Worm (Caenorhabditis elegans) whole organism, dauer: ENCODE data around the gene srw-115.
"Not testable (repeated sequence)": the region's sequence is repeated elsewhere in the genome, so short reads cannot be mapped to it uniquely, and the experiment has no call there.

Experiments used
- unc-62 ChIP-seq: sonication (generic microtip); optimal IDR thresholded peaks from 2 replicates; lab custom pipeline; 2017; ENCODE audit warnings: missing biosample characterization, missing genetic modification reagents, missing genetic modification characterization

Gene srw-115

DNA sequence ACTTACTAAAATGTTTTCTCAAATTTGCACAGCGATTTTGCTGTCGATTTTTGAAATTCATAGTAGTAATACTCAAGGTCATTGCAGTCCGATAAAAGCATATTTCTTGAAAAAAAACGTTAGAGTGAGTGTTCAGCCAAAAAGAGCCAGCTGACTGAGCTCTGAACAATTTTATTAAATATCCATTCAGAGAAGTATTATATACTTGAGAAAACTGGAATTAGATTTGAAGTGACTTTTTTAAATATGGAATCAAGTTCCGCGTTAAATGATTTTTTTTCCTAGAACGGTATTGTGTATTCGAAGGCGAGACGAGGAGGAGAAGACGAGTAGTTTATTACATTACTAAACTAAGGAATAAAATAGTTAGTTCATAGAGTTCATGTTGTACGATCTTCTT lies 2.2 kb downstream of the srw-115 start, which contains the start of gene srw-121:
TSS of gene srw-121 (minus strand) at position 101 of the 400 bp plus-strand sequence.
- TF ChIP-seq unc-62 = no peak

DNA sequence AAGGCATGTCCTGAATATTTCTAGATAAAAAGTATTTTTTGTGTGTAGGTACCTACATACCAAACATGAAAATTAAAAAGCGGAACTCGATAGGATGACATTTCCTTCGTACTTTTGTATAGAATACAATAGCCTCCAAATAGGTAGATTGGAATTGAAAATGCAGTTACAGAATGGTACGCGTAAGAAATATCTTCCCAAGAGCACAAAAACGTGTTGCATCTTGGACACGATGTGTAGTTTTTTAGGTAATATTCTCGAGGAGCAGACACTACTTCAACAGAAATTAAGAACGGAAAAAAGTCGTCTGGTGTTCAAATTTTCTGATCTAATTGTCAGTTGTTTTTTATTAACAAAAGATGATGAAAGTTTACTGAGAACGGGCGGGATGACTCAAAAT lies 6.3 kb downstream of the srw-115 start, which contains the start of gene srh-85:
TSS of gene srh-85 (minus strand) at position 101 of the 400 bp plus-strand sequence.
- TF ChIP-seq unc-62 = no peak

DNA sequence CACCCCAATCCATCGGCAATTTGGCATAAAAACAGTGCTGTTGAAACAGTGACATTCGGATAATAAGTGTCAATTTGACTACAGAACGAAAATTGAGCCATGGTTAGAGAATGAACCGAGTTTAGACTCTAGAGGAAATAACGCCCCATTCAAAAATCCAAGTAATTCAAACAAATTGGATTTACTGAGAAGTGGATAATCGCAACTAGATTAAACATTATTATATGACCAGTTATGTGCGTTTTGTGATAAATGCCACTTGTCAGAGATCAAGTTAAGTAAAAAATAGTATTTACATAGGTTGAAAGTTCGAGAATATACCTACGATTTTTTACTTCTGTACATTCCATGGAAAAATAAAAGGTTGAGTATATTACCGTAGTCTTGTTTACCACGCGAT lies 8.4 kb downstream of the srw-115 start, which contains the start of gene srw-139:
TSS of gene srw-139 (minus strand) at position 101 of the 400 bp plus-strand sequence.
- no peak for TF ChIP-seq unc-62

DNA sequence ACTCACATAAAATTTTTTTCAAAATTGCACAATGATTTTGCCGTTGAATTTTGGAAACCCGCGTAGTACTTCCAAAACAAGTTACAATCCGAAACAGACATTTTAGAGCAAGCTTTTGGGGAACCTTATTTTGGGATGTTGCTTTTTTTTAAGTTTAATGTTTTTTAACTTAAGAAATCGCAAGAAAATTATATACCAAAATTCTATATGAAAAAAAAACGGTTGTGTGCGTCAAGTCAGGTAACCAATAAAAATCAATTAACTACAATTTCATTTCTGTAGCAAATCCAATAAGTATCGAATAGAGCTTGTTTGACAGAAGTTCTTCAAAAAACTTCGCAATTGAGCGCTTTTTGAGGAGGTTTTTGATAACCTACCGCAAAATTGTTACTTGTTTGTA lies 10.4 kb downstream of the srw-115 start, which contains the start of gene srw-117:
TSS of gene srw-117 (minus strand) at position 101 of the 400 bp plus-strand sequence.
- TF ChIP-seq unc-62 = no peak

DNA sequence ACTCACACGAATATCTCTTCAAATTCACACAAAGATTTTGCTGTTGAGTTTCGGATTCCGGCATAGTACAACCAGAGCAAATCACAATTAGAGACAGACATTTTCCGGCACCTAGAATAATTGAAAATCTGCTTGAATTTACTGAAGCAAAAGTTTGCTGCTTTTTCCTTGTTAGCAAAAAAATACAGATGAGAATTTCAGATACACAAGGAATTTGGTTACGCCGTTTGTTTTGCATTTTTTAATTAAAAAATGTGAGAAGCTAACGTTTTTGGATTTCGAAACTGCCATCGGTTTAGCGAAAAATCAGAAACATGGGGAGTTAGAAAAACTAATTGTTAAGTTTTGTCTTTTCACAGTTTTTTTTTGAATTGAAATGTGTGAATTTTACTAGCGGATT lies 13.7 kb downstream of the srw-115 start, which contains the start of gene srw-118:
TSS of gene srw-118 (minus strand) at position 101 of the 400 bp plus-strand sequence.
- TF ChIP-seq unc-62 = no peak

DNA sequence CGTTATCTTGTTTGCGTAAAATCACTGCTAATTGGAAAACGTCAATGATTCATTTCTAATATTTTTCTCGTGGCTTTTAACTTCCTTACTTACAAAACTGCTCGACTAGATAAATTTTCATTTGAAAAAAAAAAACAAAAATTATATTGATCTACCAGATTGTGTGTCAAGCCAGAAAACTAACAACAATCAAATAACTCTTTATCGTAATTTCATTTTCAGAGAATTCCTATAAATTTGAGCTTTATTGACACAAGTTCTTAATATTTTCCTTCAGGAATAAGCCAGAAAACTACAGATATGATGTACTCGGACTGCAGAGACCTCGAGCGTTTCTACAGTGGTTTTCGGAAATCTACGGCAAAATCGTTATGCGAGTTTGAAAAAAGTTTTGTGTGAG lies 17.4 kb downstream of the srw-115 start, which contains the start of gene srw-124:
TSS of gene srw-124 (plus strand) at position 301 of the 400 bp plus-strand sequence.
- TF ChIP-seq unc-62 = no peak

DNA sequence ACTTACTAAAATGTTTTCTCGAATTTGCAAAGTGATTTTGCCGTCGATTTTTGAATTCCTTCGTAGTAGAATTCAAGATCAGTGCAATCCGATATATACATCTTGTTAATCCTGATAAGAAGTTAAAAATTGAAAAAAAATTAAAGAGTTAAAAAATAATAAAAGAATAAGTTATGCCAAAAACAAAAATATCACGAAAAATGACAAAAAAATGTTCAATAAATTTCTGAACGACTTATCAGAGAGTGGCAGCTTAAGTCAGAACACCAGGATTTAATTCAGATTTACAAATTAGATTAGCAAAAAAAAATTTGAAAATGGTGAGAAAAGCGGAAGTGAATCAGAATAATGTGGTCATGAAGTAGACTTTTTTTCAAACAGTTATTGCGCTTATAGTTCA lies 18.4 kb downstream of the srw-115 start, which contains the start of gene srw-123:
TSS of gene srw-123 (minus strand) at position 101 of the 400 bp plus-strand sequence.
- not testable (repeated sequence) for TF ChIP-seq unc-62

DNA sequence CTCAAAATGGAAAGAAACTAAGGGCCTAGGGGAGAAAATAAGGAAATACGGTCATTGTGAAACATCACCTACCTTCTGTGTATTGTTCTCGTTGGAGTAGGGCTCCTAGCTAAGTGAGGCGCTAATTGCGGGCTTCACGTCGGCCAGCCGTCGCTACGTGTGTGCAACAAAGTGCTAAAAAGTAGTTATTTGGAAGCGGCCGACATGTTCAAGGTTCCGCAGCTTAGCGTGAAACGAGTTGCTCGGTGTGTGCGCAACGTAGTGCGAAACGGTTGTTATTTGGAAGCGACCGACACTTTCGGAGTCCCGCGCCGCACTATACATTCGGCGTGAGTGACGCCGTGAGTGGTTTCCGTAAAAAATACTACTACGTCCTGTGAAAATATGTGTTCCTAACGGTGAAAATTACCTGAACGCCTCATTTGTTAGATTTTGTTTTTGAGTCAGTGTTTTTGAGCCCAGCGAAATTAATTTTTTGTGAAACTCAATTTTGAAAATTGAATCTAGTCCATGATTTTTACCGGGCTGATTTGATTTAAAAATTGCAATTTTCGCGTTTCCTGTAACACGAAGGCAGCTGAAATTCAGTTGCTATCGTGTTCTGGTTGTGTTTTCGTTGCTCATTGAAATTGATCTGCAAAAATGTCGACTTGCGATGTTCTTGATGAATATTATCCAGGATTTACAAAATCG lies 22.3 kb downstream of the srw-115 start, which contains the start of gene srw-129:
TSS of gene srw-129 (plus strand) at position 643 of the 693 bp plus-strand sequence.
- no peak for TF ChIP-seq unc-62

DNA sequence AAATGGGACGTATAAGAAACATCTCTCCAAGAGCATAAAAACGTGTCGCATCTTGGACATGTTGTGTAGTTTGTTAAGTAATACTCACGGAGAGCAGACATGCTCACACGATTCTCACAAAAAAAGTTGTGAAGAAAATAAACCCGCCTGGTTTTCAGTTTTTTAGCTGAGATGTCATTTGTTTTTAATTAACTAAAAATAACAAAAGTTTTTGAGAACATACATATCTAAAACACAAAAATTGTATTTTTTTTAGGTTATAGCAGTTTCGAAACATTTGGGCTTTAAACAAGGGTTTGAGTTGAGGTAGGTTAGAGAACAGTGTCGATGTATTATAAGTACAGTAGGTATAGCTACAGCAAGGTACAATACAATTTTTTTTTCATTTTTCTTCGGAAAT lies 28.9 kb downstream of the srw-115 start, which contains the start of gene srh-88:
TSS of gene srh-88 (minus strand) at position 101 of the 400 bp plus-strand sequence.
- TF ChIP-seq unc-62 = no peak

DNA sequence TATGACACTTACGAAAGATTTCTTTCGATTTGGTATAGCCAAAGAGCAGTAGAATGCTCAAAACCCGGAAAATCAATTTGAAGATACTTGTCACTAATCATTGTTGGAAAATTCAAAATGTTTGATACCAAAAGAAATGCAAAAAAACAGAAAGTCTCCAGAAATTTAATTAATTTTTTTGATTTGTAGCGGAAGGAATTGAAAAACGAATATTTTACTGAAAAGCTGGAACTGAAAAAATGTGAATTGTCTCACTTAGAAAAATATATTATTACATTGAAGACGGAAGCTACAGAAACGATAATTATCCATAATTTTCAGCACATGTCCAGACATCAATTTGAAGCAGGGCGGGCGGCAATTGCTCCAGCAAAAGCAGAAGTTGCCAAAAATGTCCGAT lies 30.8 kb downstream of the srw-115 start, which contains the start of gene srw-138:
TSS of gene srw-138 (minus strand) at position 101 of the 400 bp plus-strand sequence.
- no peak for TF ChIP-seq unc-62

DNA sequence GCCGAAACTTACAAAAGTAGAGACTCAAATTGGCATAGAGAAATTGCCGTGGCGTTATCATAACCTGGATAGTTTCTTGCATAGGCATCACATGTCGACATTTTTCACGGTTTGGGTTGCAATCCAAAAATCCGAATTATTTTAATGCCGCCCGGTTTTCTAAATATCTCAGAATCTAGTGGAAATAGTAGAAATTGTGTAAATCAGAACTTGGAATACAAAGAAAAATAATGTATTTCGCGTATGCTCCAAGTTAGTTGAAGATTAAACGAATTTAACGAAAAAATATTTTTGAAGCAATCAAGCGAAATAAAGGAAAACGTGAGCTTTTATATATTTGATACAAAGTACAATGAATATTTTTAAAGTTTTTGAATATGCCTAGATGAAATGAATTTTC lies 32.8 kb downstream of the srw-115 start, which contains the start of gene srw-144:
TSS of gene srw-144 (minus strand) at position 101 of the 400 bp plus-strand sequence.
- TF ChIP-seq unc-62 = no peak

DNA sequence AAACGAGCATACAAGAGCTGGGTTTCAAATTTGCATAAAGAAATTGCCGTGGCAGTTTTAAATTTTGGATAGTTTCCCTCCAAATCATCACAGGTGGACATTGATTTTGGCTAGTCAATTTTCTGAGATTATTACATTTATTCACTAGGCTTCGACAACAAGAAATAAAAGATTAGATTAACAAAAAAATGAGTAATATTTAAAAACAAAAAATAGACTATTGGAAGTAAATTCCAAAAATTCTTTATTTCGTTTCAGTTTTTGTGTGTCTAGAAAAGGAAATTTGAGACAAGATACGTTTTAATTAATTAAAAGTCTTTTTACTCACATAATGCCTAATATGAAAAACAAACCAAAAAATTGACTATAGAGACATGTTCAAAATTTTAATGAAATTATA lies 35.5 kb downstream of the srw-115 start, which contains the start of gene srw-142:
TSS of gene srw-142 (minus strand) at position 101 of the 400 bp plus-strand sequence.
- no peak for TF ChIP-seq unc-62

DNA sequence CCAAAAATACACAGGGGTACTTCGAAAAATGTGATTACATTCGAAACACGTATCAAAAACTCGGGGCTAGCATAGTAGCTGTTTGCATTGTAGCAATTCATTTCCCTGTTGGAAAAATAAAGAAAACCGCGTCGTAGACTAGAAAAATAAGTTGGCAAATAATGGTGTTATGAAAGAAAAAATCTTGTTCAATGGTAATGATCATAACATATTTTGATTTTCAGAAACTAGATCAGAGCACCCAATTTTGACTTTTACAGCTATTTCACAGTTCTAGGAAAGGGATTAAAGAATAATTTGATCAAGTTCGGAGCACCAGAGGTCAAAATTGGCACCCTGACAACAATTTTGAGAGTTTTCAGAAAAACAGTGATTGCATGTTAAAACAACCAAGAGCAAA lies 38.4 kb downstream of the srw-115 start, which contains the start of gene srh-248:
TSS of gene srh-248 (minus strand) at position 101 of the 400 bp plus-strand sequence.
- not testable (repeated sequence) for TF ChIP-seq unc-62

DNA sequence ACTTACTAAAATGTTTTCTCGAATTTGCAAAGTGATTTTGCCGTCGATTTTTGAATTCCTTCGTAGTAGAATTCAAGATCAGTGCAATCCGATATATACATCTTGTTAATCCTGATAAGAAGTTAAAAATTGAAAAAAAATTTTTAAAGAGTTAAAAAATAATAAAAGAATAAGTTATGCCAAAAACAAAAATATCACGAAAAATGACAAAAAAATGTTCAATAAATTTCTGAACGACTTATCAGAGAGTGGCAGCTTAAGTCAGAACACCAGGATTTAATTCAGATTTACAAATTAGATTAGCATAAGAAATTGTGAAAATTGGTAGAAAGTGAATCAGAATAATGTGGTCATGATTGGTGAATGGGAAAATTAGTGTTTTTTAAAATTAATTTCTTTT lies 41.6 kb downstream of the srw-115 start, which contains the start of gene srw-122:
TSS of gene srw-122 (minus strand) at position 101 of the 400 bp plus-strand sequence.
- TF ChIP-seq unc-62 = not testable (repeated sequence)

DNA sequence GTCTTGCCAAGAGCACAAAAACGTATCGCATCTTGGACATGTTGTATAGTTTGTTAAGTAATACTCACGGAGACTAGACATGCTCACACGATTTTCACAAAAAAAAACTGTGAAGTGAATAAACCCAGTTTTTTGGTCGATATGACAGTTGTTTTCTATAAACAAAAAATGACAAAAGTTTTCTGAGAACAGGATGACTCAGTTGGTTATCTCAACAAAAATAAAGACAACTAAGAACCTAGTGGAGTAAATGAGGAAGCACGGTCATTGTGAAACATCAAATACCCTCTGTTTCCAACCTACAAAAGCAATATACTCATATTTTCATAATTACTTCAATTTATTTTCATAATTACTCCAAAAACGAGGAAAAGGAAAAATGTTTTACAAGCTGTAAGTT lies 48.1 kb downstream of the srw-115 start, which contains the start of gene srh-87:
TSS of gene srh-87 (minus strand) at position 101 of the 400 bp plus-strand sequence.
- no peak for TF ChIP-seq unc-62

DNA sequence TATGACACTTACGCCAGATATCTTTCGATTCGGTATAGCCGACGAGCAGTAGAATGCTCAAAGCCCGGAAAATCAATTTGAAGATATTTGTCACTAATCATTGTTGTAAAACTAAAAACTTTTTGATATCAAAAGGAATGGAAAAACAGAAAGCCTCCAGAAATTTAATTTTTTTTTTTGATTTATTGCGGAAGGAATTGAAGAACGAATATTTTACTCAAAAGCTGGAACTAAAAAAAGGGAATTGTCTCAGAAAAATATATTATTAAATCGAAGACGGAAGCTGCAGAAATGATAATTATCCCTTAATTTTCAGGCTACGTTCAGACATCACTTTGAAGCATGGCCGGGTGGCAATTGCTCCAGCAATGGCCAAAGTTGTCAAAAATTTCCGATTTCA lies 49.9 kb downstream of the srw-115 start, which contains the start of gene srw-137:
TSS of gene srw-137 (minus strand) at position 101 of the 400 bp plus-strand sequence.
- no peak for TF ChIP-seq unc-62
